Fruit fly (Drosophila melanogaster) Kc167 (cell line): ENCODE results near the gene Awh.

Experiments used
- Myc ChIP-seq: fragments of >200 bp; optimal IDR thresholded peaks from 2 replicates; lab custom pipeline; 2017; ENCODE audit warnings: missing external identifiers
- Sin3A ChIP-seq: fragments of >200 bp; optimal IDR thresholded peaks from 2 replicates; lab custom pipeline; 2018; ENCODE audit warnings: missing external identifiers
- h ChIP-seq: fragments of >200 bp; optimal IDR thresholded peaks from 3 replicates; lab custom pipeline; 2018; ENCODE audit warnings: missing external identifiers
- insv ChIP-seq: fragments of >200 bp; optimal IDR thresholded peaks from 3 replicates; lab custom pipeline; 2018; ENCODE audit warnings: missing external identifiers
- psq ChIP-seq: fragments of >200 bp; optimal IDR thresholded peaks from 2 replicates; lab custom pipeline; 2017; ENCODE audit warnings: missing external identifiers
- ttk ChIP-seq: sonication (Bioruptor generic); optimal IDR thresholded peaks from 2 replicates; lab custom pipeline; 2017; ENCODE audit warnings: missing external identifiers

dm6 chr3L:3890860-3891259 is 44.9 kb downstream of the Awh start:
- TF ChIP-seq psq (lab: Kevin White, UChicago) (no peak), Sin3A (lab: Kevin White, UChicago) (no peak), h (lab: Kevin White, UChicago) (no peak), Myc (lab: Kevin White, UChicago) (no peak), insv (lab: Kevin White, UChicago) (no peak), ttk (no peak)
